Worm (Caenorhabditis elegans): ENCODE measurements around the gene F38H4.4.
"Not testable (repeated sequence)": the region's sequence is repeated elsewhere in the genome, so short reads cannot be mapped to it uniquely, and the experiment has no call there.

DNA sequence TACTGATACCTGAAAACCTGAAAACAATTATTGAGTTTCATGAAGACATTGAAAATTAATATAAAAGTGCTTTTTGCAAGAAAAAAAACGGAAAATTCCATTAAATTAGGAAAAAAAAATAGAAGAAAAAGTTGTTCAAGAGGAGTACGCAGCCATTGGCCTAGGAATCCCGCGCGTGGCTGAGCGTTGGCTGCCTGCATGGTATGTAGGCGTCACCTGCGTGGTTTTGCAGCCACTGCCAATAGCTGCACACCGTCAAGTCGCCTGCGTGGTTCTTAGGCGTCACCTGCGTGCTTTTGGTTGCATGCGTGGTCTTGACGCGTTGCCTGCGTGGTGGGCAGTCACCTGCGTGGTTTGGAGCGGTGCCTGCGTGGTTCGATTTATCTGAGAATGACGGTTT lies 20.1 kb upstream of the F38H4.4 start, which contains the start of gene M117.6:
- TF ChIP-seq R02D3.7 (tag; optimal IDR thresholded peaks at IDR 0.05); ceh-82 (tag; optimal IDR thresholded peaks at IDR 0.05); ztf-11 (tag; optimal IDR thresholded peaks at IDR 0.05); nhr-48 (tag; optimal IDR thresholded peaks at IDR 0.05); nhr-76 (tag; optimal IDR thresholded peaks at IDR 0.05); hlh-11 (tag; optimal IDR thresholded peaks at IDR 0.05); nhr-6 (tag; optimal IDR thresholded peaks at IDR 0.05); hlh-30 (tag; optimal IDR thresholded peaks at IDR 0.05; ENCODE audit: insufficient read depth); hif-1 (tag; optimal IDR thresholded peaks at IDR 0.05); hmg-1.1 (GFP tag; IDR thresholded peaks at IDR 0.05); mdt-29 (GFP tag; IDR thresholded peaks at IDR 0.05); pqm-1 (tag; optimal IDR thresholded peaks at IDR 0.05); pha-4 (GFP tag; IDR thresholded peaks at IDR 0.05); pha-4 (tag; optimal IDR thresholded peaks at IDR 0.05): not testable (repeated sequence)

All from whole organism, L4 larva.